Worm (Caenorhabditis elegans): Measurements from ENCODE around the gene atgl-1.

- TF ChIP-seq him-1 (tag; optimal IDR thresholded peaks at IDR 0.05) (no peak), W03F9.2 (tag; optimal IDR thresholded peaks at IDR 0.05) (no peak)
Measured at ce11 chrIII:6418254-6418653, 1.0 kb downstream of the atgl-1 start.
